Worm (Caenorhabditis elegans) whole organism, L2 larva: ENCODE results near the gene C05C12.1.
A peak's percentile ranks its signal among the peaks of the same experiment; 100 is the strongest.

Experiments used
- C34F6.9 ChIP-seq: fragments of 150-350 bp; optimal IDR thresholded peaks from 2 replicates; lab custom pipeline; 2014; ENCODE audit warnings: missing biosample characterization, missing genetic modification characterization
- F13H6.1 ChIP-seq: sonication (generic microtip); optimal IDR thresholded peaks from 2 replicates; lab custom pipeline; 2016; ENCODE audit warnings: missing genetic modification characterization, missing compliant biosample characterization
- R02D3.7 ChIP-seq: fragments of 150-350 bp; optimal IDR thresholded peaks from 2 replicates; lab custom pipeline; 2014; ENCODE audit warnings: missing biosample characterization, missing genetic modification characterization
- ZK546.5 ChIP-seq: sonication (generic microtip); optimal IDR thresholded peaks from 2 replicates; lab custom pipeline; 2017; ENCODE audit warnings: missing biosample characterization, missing genetic modification characterization
- aly-2 ChIP-seq: fragments of 150-350 bp; optimal IDR thresholded peaks from 2 replicates; lab custom pipeline; 2014; ENCODE audit warnings: missing biosample characterization, missing genetic modification characterization
- ama-1 ChIP-seq: fragments of 150-350 bp; optimal IDR thresholded peaks from 2 replicates; lab custom pipeline; 2018; ENCODE audit warnings: inconsistent platforms
- blmp-1 ChIP-seq: sonication (generic microtip); optimal IDR thresholded peaks from 2 replicates; lab custom pipeline; 2017; ENCODE audit warnings: missing genetic modification characterization, mild to moderate bottlenecking, missing compliant biosample characterization, antibody characterized with exemption, moderate library complexity; ENCODE audit not compliant: insufficient read depth
- ceh-82 ChIP-seq: fragments of 150-350 bp; optimal IDR thresholded peaks from 2 replicates; lab custom pipeline; 2014; ENCODE audit warnings: missing biosample characterization, missing genetic modification characterization
- crh-2 ChIP-seq: sonication (generic microtip); optimal IDR thresholded peaks from 2 replicates; lab custom pipeline; 2017; ENCODE audit warnings: missing biosample characterization, missing genetic modification characterization
- elt-1 ChIP-seq: fragments of 150-350 bp; optimal IDR thresholded peaks from 2 replicates; lab custom pipeline; 2014; ENCODE audit warnings: missing biosample characterization, missing genetic modification characterization
- elt-3 ChIP-seq: sonication (generic microtip); optimal IDR thresholded peaks from 2 replicates; lab custom pipeline; 2017; ENCODE audit warnings: missing biosample characterization, missing genetic modification characterization
- fos-1 ChIP-seq: fragments of 150-350 bp; optimal IDR thresholded peaks from 2 replicates; lab custom pipeline; 2014; ENCODE audit warnings: missing biosample characterization, missing genetic modification characterization
- gmeb-1 ChIP-seq: fragments of 150-350 bp; optimal IDR thresholded peaks from 2 replicates; lab custom pipeline; 2014; ENCODE audit warnings: missing biosample characterization, missing genetic modification characterization
- lin-13 ChIP-seq: fragments of 150-350 bp; optimal IDR thresholded peaks from 2 replicates; lab custom pipeline; 2014; ENCODE audit warnings: missing biosample characterization, missing genetic modification reagents, missing genetic modification characterization
- lsy-2 ChIP-seq, 2 experiments: fragments of 150-350 bp in 1 of 2; sonication (generic microtip) in 1 of 2; optimal IDR thresholded peaks; 2 replicates each; lab custom pipeline; 2014 to 2017; ENCODE audit warnings: missing biosample characterization in 2 of 2, missing genetic modification characterization in 2 of 2
- mdl-1 ChIP-seq, 2 experiments: fragments of 150-350 bp in 1 of 2; sonication (generic microtip) in 1 of 2; optimal IDR thresholded peaks; 2 replicates each; lab custom pipeline; 2017; ENCODE audit warnings: missing biosample characterization in 2 of 2, missing genetic modification characterization in 2 of 2
- nhr-11 ChIP-seq: fragments of 150-350 bp; optimal IDR thresholded peaks from 2 replicates; lab custom pipeline; 2014; ENCODE audit warnings: missing biosample characterization, missing genetic modification characterization
- nhr-129 ChIP-seq: fragments of 150-350 bp; optimal IDR thresholded peaks from 2 replicates; lab custom pipeline; 2014; ENCODE audit warnings: missing biosample characterization, missing genetic modification characterization
- nhr-23 ChIP-seq: fragments of 150-350 bp; optimal IDR thresholded peaks from 2 replicates; lab custom pipeline; 2014; ENCODE audit warnings: missing biosample characterization, missing genetic modification reagents, missing genetic modification characterization
- nhr-6 ChIP-seq: fragments of 150-350 bp; optimal IDR thresholded peaks from 2 replicates; lab custom pipeline; 2014; ENCODE audit warnings: missing biosample characterization, missing genetic modification characterization
- sma-3 ChIP-seq: sonication (generic microtip); optimal IDR thresholded peaks from 2 replicates; lab custom pipeline; 2016; ENCODE audit warnings: missing genetic modification reagents, missing genetic modification characterization, missing compliant biosample characterization
- snpc-4 ChIP-seq: fragments of 150-350 bp; optimal IDR thresholded peaks from 2 replicates; lab custom pipeline; 2014; ENCODE audit warnings: missing biosample characterization, missing genetic modification characterization
- unc-39 ChIP-seq: fragments of 150-350 bp; optimal IDR thresholded peaks from 2 replicates; lab custom pipeline; 2014; ENCODE audit warnings: missing biosample characterization, missing genetic modification characterization
- unc-55 ChIP-seq: fragments of 150-350 bp; sonication (generic microtip); optimal IDR thresholded peaks from 3 replicates; lab custom pipeline; 2014; ENCODE audit warnings: missing biosample characterization, missing genetic modification reagents, missing genetic modification characterization
- zag-1 ChIP-seq: fragments of 150-350 bp; optimal IDR thresholded peaks from 2 replicates; lab custom pipeline; 2014; ENCODE audit warnings: missing biosample characterization, missing genetic modification characterization

The C05C12.1 gene

DNA sequence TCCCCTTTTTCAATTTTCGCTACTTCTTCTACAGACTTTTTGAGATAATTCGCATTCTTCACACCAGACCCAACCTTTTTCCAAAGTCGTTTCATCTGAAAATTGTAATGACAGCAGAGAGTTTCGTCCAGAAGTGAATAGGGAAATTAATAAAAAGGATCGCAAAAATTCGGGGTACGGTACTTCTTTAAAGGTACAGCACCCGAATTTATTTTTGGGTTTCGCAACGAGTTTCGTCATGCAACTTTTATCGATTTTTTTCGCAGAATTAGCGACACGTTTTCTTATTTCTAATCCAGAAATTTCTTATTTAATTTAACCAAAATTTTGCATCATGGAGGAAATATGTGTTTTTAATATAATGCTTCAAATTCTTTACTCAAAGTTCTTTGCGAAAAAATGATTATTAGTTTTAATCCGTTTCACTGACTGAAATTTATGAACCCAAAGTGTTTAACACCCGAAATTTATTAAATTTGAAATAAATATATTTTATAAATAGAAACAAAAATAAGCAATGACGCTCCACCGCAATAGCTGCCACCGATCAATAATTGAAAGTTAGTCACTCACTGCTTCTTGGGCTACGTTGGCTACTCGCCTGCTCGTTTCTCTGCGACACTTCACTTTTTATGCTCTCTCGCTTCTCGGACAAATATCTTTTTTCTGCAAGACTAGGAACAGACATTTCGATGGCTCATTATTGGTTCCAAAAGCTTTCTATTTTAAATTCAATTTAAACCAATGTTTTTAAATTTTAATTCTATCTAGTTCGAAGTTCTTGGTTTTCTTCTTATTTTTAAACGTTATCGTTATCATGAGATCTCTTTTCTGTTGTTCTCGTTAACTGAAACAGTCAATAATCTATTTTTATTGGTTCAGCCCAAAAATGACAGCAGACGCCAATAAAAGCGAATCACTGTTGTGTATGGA is 44.6 kb downstream of the C05C12.1 start, which contains the start of the genes B0035.15 and dnj-1:
B0035.15 (minus strand) TSS at position 99 of the 933 bp plus-strand sequence.
dnj-1 (plus strand) TSS at position 883 of the 933 bp plus-strand sequence.
- TF ChIP-seq elt-3 (tag; lab: Kevin White, UChicago) (no peak), gmeb-1 (tag; lab: Kevin White, UChicago) (peak; percentile 36), lin-13 (GFP tag; lab: Kevin White, UChicago) (no peak), ama-1 (no peak), blmp-1 (tag; lab: Kevin White, UChicago) (peak; percentile 51), fos-1 (tag; lab: Kevin White, UChicago) (peak; percentile 67), F13H6.1 (peak; percentile 19), R02D3.7 (tag; lab: Kevin White, UChicago) (no peak), ZK546.5 (tag; lab: Kevin White, UChicago) (no peak), nhr-11 (tag; lab: Kevin White, UChicago) (no peak), crh-2 (peak; percentile 43), elt-1 (tag; lab: Kevin White, UChicago) (no peak), unc-39 (tag; lab: Kevin White, UChicago) (no peak), nhr-6 (tag; lab: Kevin White, UChicago) (no peak), unc-55 (GFP tag; lab: Kevin White, UChicago) (peak; percentile 80), aly-2 (tag; lab: Kevin White, UChicago) (no peak), ceh-82 (tag; lab: Kevin White, UChicago) (no peak), snpc-4 (tag; lab: Kevin White, UChicago) (no peak), nhr-23 (tag; lab: Kevin White, UChicago) (no peak), C34F6.9 (peak; percentile 78), mdl-1 (tag; optimal IDR thresholded peaks at IDR 0.05; lab: Kevin White, UChicago) (no peak), lsy-2 (tag; optimal IDR thresholded peaks at IDR 0.05; lab: Kevin White, UChicago) (peak in 1 of 2 experiments; percentile 52), nhr-129 (tag; lab: Kevin White, UChicago) (peak; percentile 8)

DNA sequence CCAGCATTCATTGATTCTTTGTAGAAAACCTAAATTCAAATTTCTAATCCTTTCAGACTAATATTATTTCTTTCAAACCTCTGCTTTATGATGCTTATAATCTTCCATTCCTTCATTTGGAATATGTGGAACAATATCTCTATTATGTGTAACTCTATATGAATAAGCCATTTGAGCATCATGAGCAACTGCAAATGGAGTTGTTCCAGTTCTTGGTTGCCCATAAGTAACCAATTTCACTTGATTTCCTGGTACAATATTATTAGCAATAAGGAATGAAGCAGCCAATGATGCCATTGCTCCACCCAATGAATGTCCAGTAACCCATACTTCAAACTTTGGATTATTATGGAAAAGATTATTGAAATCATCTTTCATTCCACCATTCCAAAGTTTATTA is 51.2 kb downstream of the C05C12.1 start:
- no peak for TF ChIP-seq zag-1 (tag; lab: Kevin White, UChicago)
- TF ChIP-seq sma-3 (GFP tag; lab: Kevin White, UChicago), result no peak
